Worm (Caenorhabditis elegans) whole organism, mixed stage, embryonic: ENCODE results near the gene T14B4.5.

ENCODE experiments used
- M03D4.4 ChIP-seq: sonication (generic microtip); optimal IDR thresholded peaks from 2 replicates; lab custom pipeline; 2017; ENCODE audit warnings: mild to moderate bottlenecking, missing genetic modification characterization, missing compliant biosample characterization
- ces-1 ChIP-seq: fragments of 150-350 bp; optimal IDR thresholded peaks from 2 replicates; lab custom pipeline; 2014; ENCODE audit warnings: missing biosample characterization, missing genetic modification reagents, missing genetic modification characterization
- elt-3 ChIP-seq: fragments of 150-350 bp; optimal IDR thresholded peaks from 2 replicates; lab custom pipeline; 2014; ENCODE audit warnings: missing biosample characterization, missing genetic modification characterization
- lsy-2 ChIP-seq: fragments of 150-350 bp; optimal IDR thresholded peaks from 2 replicates; lab custom pipeline; 2014; ENCODE audit warnings: missing biosample characterization, missing genetic modification characterization
- nhr-12 ChIP-seq: fragments of 150-350 bp; optimal IDR thresholded peaks from 2 replicates; lab custom pipeline; 2014; ENCODE audit warnings: missing biosample characterization, missing genetic modification characterization

DNA sequence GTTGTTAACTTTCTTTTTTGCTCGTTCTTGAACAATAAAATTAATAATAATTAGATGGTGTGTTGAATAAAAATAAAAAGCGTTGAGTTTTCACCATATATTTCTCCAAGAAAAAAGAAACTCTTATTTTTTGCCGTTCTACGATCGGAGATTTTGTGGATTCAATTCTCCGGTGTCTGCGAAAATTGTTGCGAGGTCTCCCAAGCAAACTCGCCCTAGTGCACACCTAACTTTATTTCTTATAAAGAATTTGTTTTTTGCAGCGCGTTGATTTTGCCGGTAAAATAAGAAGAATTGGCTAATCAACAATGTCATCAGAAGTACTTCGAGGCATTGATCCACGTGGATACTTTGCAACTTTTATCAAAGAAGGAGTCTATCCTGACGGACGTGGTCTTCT lies 24.8 kb downstream of the T14B4.5 start, which contains the start of gene exos-8:
- TF ChIP-seq lsy-2 (tag; lab: Kevin White, UChicago) (peak; percentile 67), nhr-12 (tag; lab: Kevin White, UChicago) (no peak), elt-3 (no peak), ces-1 (GFP tag; lab: Kevin White, UChicago) (peak; percentile 76), M03D4.4 (peak; percentile 28)
